Worm (Caenorhabditis elegans) whole organism, young adult: ENCODE results near the gene eri-9.
A peak's percentile ranks its signal among the peaks of the same experiment; 100 is the strongest.

ENCODE experiments used
- B0019.2 ChIP-seq: fragments of 200-800 bp; sonication (Bioruptor generic); conservative IDR thresholded peaks from 2 replicates; pipeline ENCODE4 v1.3.6; 2022; ENCODE audit warnings: missing genetic modification reagents, missing genetic modification characterization, missing compliant biosample characterization
- D2030.7 ChIP-seq: fragments of 200-800 bp; sonication (Bioruptor generic); IDR thresholded peaks from 2 replicates; pipeline ENCODE4 v1.3.6; 2022; ENCODE audit warnings: missing genetic modification reagents, missing genetic modification characterization, missing compliant biosample characterization
- F23B12.7 ChIP-seq: sonication (generic microtip); optimal IDR thresholded peaks from 2 replicates; lab custom pipeline; 2017; ENCODE audit warnings: missing genetic modification characterization, mild to moderate bottlenecking, missing compliant biosample characterization, antibody characterized with exemption, moderate library complexity; ENCODE audit not compliant: insufficient read depth
- F57A8.1 ChIP-seq: fragments of 200-800 bp; sonication (Bioruptor generic); optimal IDR thresholded peaks from 2 replicates; lab custom pipeline; 2018; ENCODE audit warnings: mild to moderate bottlenecking, missing genetic modification characterization, moderate library complexity, missing compliant biosample characterization
- F57C9.4 ChIP-seq: sonication (generic microtip); optimal IDR thresholded peaks from 2 replicates; lab custom pipeline; 2017; ENCODE audit warnings: mild to moderate bottlenecking, missing genetic modification characterization, missing compliant biosample characterization
- K11D2.4 ChIP-seq: fragments of 200-800 bp; sonication (Bioruptor generic); IDR thresholded peaks from 2 replicates; pipeline ENCODE4 v1.3.6; 2022; ENCODE audit warnings: missing genetic modification reagents, missing genetic modification characterization, missing compliant biosample characterization
- K12H6.12 ChIP-seq: fragments of 200-800 bp; sonication (Bioruptor generic); optimal IDR thresholded peaks from 2 replicates; lab custom pipeline; 2018; ENCODE audit warnings: mild to moderate bottlenecking, missing genetic modification characterization, missing compliant biosample characterization
- T26A5.8 ChIP-seq: sonication (generic microtip); optimal IDR thresholded peaks from 2 replicates; lab custom pipeline; 2016; ENCODE audit warnings: missing genetic modification characterization, missing compliant biosample characterization
- Y53G8AR.9 ChIP-seq: fragments of 200-800 bp; sonication (Bioruptor generic); conservative IDR thresholded peaks from 2 replicates; pipeline ENCODE4 v1.3.6; 2022; ENCODE audit warnings: missing genetic modification reagents, missing genetic modification characterization, missing compliant biosample characterization
- Y67H2A.10 ChIP-seq: fragments of 200-800 bp; sonication (Bioruptor generic); conservative IDR thresholded peaks from 2 replicates; pipeline ENCODE4 v1.3.6; 2022; ENCODE audit warnings: missing genetic modification reagents, missing genetic modification characterization, missing compliant biosample characterization
- ama-1 ChIP-seq, 3 experiments: fragments of 150-350 bp in 1 of 3; sonication (generic microtip) in 2 of 3; optimal IDR thresholded peaks; 2 replicates each; lab custom pipeline; 2014 to 2018; ENCODE audit warnings: missing biosample characterization in 2 of 3, missing genetic modification characterization in 2 of 3, missing genetic modification reagents in 2 of 3
- aptf-3 ChIP-seq: fragments of 200-800 bp; sonication (Bioruptor generic); IDR thresholded peaks from 2 replicates; pipeline ENCODE4 v1.3.6; 2022; ENCODE audit warnings: missing genetic modification characterization, missing compliant biosample characterization
- atf-7 ChIP-seq: sonication (generic microtip); optimal IDR thresholded peaks from 2 replicates; lab custom pipeline; 2017; ENCODE audit warnings: mild to moderate bottlenecking, missing genetic modification characterization, missing compliant biosample characterization
- attf-3 ChIP-seq: fragments of 200-800 bp; sonication (Bioruptor generic); conservative IDR thresholded peaks from 2 replicates; pipeline ENCODE4 v1.3.6; 2022; ENCODE audit warnings: missing genetic modification reagents, missing genetic modification characterization, missing compliant biosample characterization
- attf-5 ChIP-seq: fragments of 200-800 bp; sonication (Bioruptor generic); optimal IDR thresholded peaks from 2 replicates; lab custom pipeline; 2018; ENCODE audit warnings: mild to moderate bottlenecking, missing genetic modification characterization, missing compliant biosample characterization
- ceh-100 ChIP-seq: fragments of 200-800 bp; sonication (Bioruptor generic); IDR thresholded peaks from 2 replicates; pipeline ENCODE4 v1.3.6; 2022; ENCODE audit warnings: missing genetic modification reagents, missing genetic modification characterization, missing compliant biosample characterization
- ceh-27 ChIP-seq: fragments of 200-800 bp; sonication (Bioruptor generic); optimal IDR thresholded peaks from 2 replicates; lab custom pipeline; 2018; ENCODE audit warnings: mild to moderate bottlenecking, missing genetic modification characterization, moderate library complexity, missing compliant biosample characterization
- ceh-91 ChIP-seq: fragments of 200-800 bp; sonication (Bioruptor generic); IDR thresholded peaks from 2 replicates; pipeline ENCODE4 v1.3.6; 2022; ENCODE audit warnings: missing genetic modification reagents, missing genetic modification characterization, missing compliant biosample characterization
- dpl-1 ChIP-seq: fragments of 150-350 bp; optimal IDR thresholded peaks from 2 replicates; lab custom pipeline; 2014; ENCODE audit warnings: missing biosample characterization, missing genetic modification reagents, missing genetic modification characterization
- efl-1 ChIP-seq: fragments of 150-350 bp; optimal IDR thresholded peaks from 2 replicates; lab custom pipeline; 2014; ENCODE audit warnings: missing biosample characterization, missing genetic modification reagents, missing genetic modification characterization
- egrh-3 ChIP-seq: fragments of 200-800 bp; sonication (Bioruptor generic); IDR thresholded peaks from 2 replicates; pipeline ENCODE4 v1.3.6; 2022; ENCODE audit warnings: missing genetic modification reagents, missing genetic modification characterization, missing compliant biosample characterization
- gei-17 ChIP-seq: fragments of 200-800 bp; sonication (Bioruptor generic); optimal IDR thresholded peaks from 2 replicates; lab custom pipeline; 2018; ENCODE audit warnings: mild to moderate bottlenecking, missing genetic modification characterization, missing compliant biosample characterization
- him-1 ChIP-seq: sonication (generic microtip); optimal IDR thresholded peaks from 2 replicates; lab custom pipeline; 2016; ENCODE audit warnings: missing genotype, missing genetic modification reagents, missing genetic modification characterization, missing compliant biosample characterization
- hmg-1.2 ChIP-seq: fragments of 200-800 bp; sonication (Bioruptor generic); IDR thresholded peaks from 2 replicates; pipeline ENCODE4 v1.3.6; 2022; ENCODE audit warnings: missing genetic modification reagents, missing genetic modification characterization, missing compliant biosample characterization
- hmg-20 ChIP-seq: fragments of 200-800 bp; sonication (Bioruptor generic); IDR thresholded peaks from 2 replicates; pipeline ENCODE4 v1.3.6; 2022; ENCODE audit warnings: missing genetic modification reagents, missing genetic modification characterization, missing compliant biosample characterization
- lin-35 ChIP-seq, 3 experiments: fragments of 150-350 bp in 2 of 3; sonication (generic microtip) in 1 of 3; optimal IDR thresholded peaks; 2 replicates each; lab custom pipeline; 2014 to 2018; ENCODE audit warnings: missing biosample characterization in 3 of 3, missing genetic modification characterization in 3 of 3, missing genetic modification reagents in 3 of 3
- lin-54 ChIP-seq: fragments of 200-800 bp; sonication (Bioruptor generic); optimal IDR thresholded peaks from 2 replicates; lab custom pipeline; 2018; ENCODE audit warnings: mild to moderate bottlenecking, missing genetic modification characterization, missing compliant biosample characterization
- lsl-1 ChIP-seq: fragments of 200-800 bp; sonication (Bioruptor generic); optimal IDR thresholded peaks from 2 replicates; lab custom pipeline; 2018; ENCODE audit warnings: mild to moderate bottlenecking, missing genetic modification characterization, moderate library complexity, missing compliant biosample characterization
- madf-3 ChIP-seq: fragments of 200-800 bp; sonication (Bioruptor generic); IDR thresholded peaks from 2 replicates; pipeline ENCODE4 v1.3.6; 2022; ENCODE audit warnings: missing genetic modification reagents, missing genetic modification characterization, missing compliant biosample characterization
- madf-8 ChIP-seq: fragments of 200-800 bp; sonication (Bioruptor generic); conservative IDR thresholded peaks from 2 replicates; pipeline ENCODE4 v1.3.6; 2022; ENCODE audit warnings: missing genetic modification reagents, missing genetic modification characterization, missing compliant biosample characterization
- mcd-1 ChIP-seq: fragments of 200-800 bp; sonication (Bioruptor generic); IDR thresholded peaks from 2 replicates; pipeline ENCODE4 v1.3.6; 2022; ENCODE audit warnings: missing genetic modification reagents, missing genetic modification characterization, missing compliant biosample characterization
- mel-28 ChIP-seq: sonication (generic microtip); optimal IDR thresholded peaks from 2 replicates; lab custom pipeline; 2016; ENCODE audit warnings: borderline replicate concordance, mild to moderate bottlenecking, missing genetic modification characterization, missing compliant biosample characterization
- nhr-90 ChIP-seq: sonication (generic microtip); optimal IDR thresholded peaks from 2 replicates; lab custom pipeline; 2016; ENCODE audit warnings: missing genotype, mild to moderate bottlenecking, missing genetic modification characterization, missing compliant biosample characterization
- rcor-1 ChIP-seq: fragments of 200-800 bp; sonication (Bioruptor generic); IDR thresholded peaks from 2 replicates; pipeline ENCODE4 v1.3.6; 2022; ENCODE audit warnings: missing genetic modification reagents, missing genetic modification characterization, missing compliant biosample characterization
- repo-1 ChIP-seq: sonication (generic microtip); optimal IDR thresholded peaks from 2 replicates; lab custom pipeline; 2017; ENCODE audit warnings: mild to moderate bottlenecking, missing genetic modification characterization, missing compliant biosample characterization
- sea-2 ChIP-seq: fragments of 200-800 bp; sonication (Bioruptor generic); IDR thresholded peaks from 2 replicates; pipeline ENCODE4 v1.3.6; 2022; ENCODE audit warnings: missing genetic modification characterization, missing compliant biosample characterization
- snpc-1.3 ChIP-seq: sonication (generic microtip); optimal IDR thresholded peaks from 2 replicates; lab custom pipeline; 2017; ENCODE audit warnings: missing genetic modification characterization, mild to moderate bottlenecking, missing compliant biosample characterization, antibody characterized with exemption, moderate library complexity, missing genotype, missing genetic modification reagents; ENCODE audit not compliant: insufficient read depth
- snpc-3.4 ChIP-seq: sonication (generic microtip); optimal IDR thresholded peaks from 2 replicates; lab custom pipeline; 2017; ENCODE audit warnings: missing genetic modification characterization, mild to moderate bottlenecking, missing compliant biosample characterization, antibody characterized with exemption, moderate library complexity, missing genotype, missing genetic modification reagents
- snpc-4 ChIP-seq, 5 experiments: fragments of 150-350 bp in 1 of 5; sonication (generic microtip) in 4 of 5; optimal IDR thresholded peaks; 2 replicates each; lab custom pipeline; 2014 to 2018; ENCODE audit warnings: missing genetic modification characterization in 5 of 5, missing biosample characterization in 3 of 5, antibody characterized with exemption in 2 of 5, mild to moderate bottlenecking in 2 of 5, missing compliant biosample characterization in 2 of 5, missing genotype in 2 of 5, moderate library complexity in 2 of 5, missing genetic modification reagents in 1 of 5
- tbp1 ChIP-seq: fragments of 200-800 bp; sonication (Bioruptor generic); optimal IDR thresholded peaks from 2 replicates; lab custom pipeline; 2018; ENCODE audit warnings: mild to moderate bottlenecking, missing genetic modification characterization, missing compliant biosample characterization
- unc-130 ChIP-seq: sonication (generic microtip); optimal IDR thresholded peaks from 2 replicates; lab custom pipeline; 2016; ENCODE audit warnings: missing genetic modification reagents, missing genetic modification characterization, missing compliant biosample characterization
- xnd-1 ChIP-seq: sonication (generic microtip); optimal IDR thresholded peaks from 2 replicates; lab custom pipeline; 2016; ENCODE audit warnings: missing genotype, missing genetic modification reagents, missing genetic modification characterization, missing compliant biosample characterization
- ztf-22 ChIP-seq: fragments of 200-800 bp; sonication (Bioruptor generic); optimal IDR thresholded peaks from 2 replicates; lab custom pipeline; 2018; ENCODE audit warnings: mild to moderate bottlenecking, missing genetic modification characterization, moderate library complexity, missing compliant biosample characterization
- ztf-6 ChIP-seq: fragments of 200-800 bp; sonication (Bioruptor generic); IDR thresholded peaks from 2 replicates; pipeline ENCODE4 v1.3.6; 2022; ENCODE audit warnings: missing genetic modification reagents, missing genetic modification characterization, missing compliant biosample characterization

The eri-9 gene

ce11 chrIII:4962886-4963285 lies 30.6 kb downstream of the eri-9 start, which contains the start of gene C27F2.9 (continued):
- 0 out of 2 replicates have a peak, but pooled peaks have one; percentile 12 for TF ChIP-seq egrh-3 (GFP tag; lab: Robert Waterston, UW)
- TF ChIP-seq sea-2 (GFP tag; lab: Robert Waterston, UW), result no peak
- peak; percentile 83 for TF ChIP-seq K11D2.4 (GFP tag; lab: Robert Waterston, UW)
- peak; percentile 50 for TF ChIP-seq snpc-4 (GFP tag; optimal IDR thresholded peaks at IDR 0.05; lab: Kevin White, UChicago)
- peak in 2 of 4 experiments; percentile 55 to 85 for TF ChIP-seq snpc-4 (tag; optimal IDR thresholded peaks at IDR 0.05; lab: Kevin White, UChicago)
- peak; percentile 70 for TF ChIP-seq him-1 (tag; lab: Kevin White, UChicago)
- TF ChIP-seq snpc-1.3 (tag; lab: Kevin White, UChicago), result peak; percentile 54
- TF ChIP-seq madf-3, result peak; percentile 86; the same call in 1 of the 2 replicates
- TF ChIP-seq Y67H2A.10, result no peak
- TF ChIP-seq dpl-1, result peak; percentile 97
- TF ChIP-seq lin-54, result peak; percentile 100
- TF ChIP-seq atf-7 (tag; lab: Kevin White, UChicago), result no peak
- peak; percentile 56 for TF ChIP-seq repo-1
- peak; percentile 82 to 98 (median 87) for TF ChIP-seq lin-35 (GFP tag; optimal IDR thresholded peaks at IDR 0.05; lab: Kevin White, UChicago)
- peak; percentile 48 for TF ChIP-seq unc-130 (GFP tag; lab: Kevin White, UChicago)
- TF ChIP-seq xnd-1, result peak; percentile 67
- TF ChIP-seq attf-5 (GFP tag; lab: Kevin White, UChicago), result peak; percentile 91
- TF ChIP-seq rcor-1 (GFP tag; lab: Robert Waterston, UW), result peak; percentile 90
- TF ChIP-seq F57A8.1 (GFP tag; lab: Kevin White, UChicago), result no peak
- peak; percentile 67 for TF ChIP-seq hmg-1.2 (GFP tag; lab: Robert Waterston, UW)
- TF ChIP-seq ztf-22 (GFP tag; lab: Kevin White, UChicago), result no peak
- TF ChIP-seq F23B12.7, result peak; percentile 24
- TF ChIP-seq mcd-1 (GFP tag; lab: Robert Waterston, UW), result peak; percentile 90
- peak; percentile 77 for TF ChIP-seq attf-3 (GFP tag; lab: Robert Waterston, UW)
- TF ChIP-seq hmg-20 (GFP tag; lab: Robert Waterston, UW), result peak; percentile 85
- TF ChIP-seq ceh-100 (GFP tag; lab: Robert Waterston, UW), result peak; percentile 67; the same call in 1 of the 2 replicates
- TF ChIP-seq ztf-6 (GFP tag; lab: Robert Waterston, UW), result peak; percentile 42; the same call in 1 of the 2 replicates
- TF ChIP-seq mel-28, result no peak
- no peak for TF ChIP-seq F57C9.4 (tag; lab: Kevin White, UChicago)
- no peak for TF ChIP-seq ama-1 (optimal IDR thresholded peaks at IDR 0.05; lab: Kevin White, UChicago)
- peak in 1 of 2 experiments; percentile 27 for TF ChIP-seq ama-1 (GFP tag; optimal IDR thresholded peaks at IDR 0.05; lab: Kevin White, UChicago)
- peak; percentile 34 for TF ChIP-seq ceh-27 (GFP tag; lab: Kevin White, UChicago)
- peak; percentile 69 for TF ChIP-seq snpc-3.4
- peak; percentile 77 for TF ChIP-seq lsl-1 (GFP tag; lab: Kevin White, UChicago)
- no peak for TF ChIP-seq aptf-3 (GFP tag; lab: Robert Waterston, UW)
- TF ChIP-seq T26A5.8 (tag; lab: Kevin White, UChicago), result no peak
- peak; percentile 61; the same call in 1 of the 2 replicates for TF ChIP-seq ceh-91 (GFP tag; lab: Robert Waterston, UW)
- no peak; the same call in 1 of the 2 replicates for TF ChIP-seq madf-8 (GFP tag; lab: Robert Waterston, UW)
- peak; percentile 54 for TF ChIP-seq K12H6.12 (tag; lab: Kevin White, UChicago)

- TF ChIP-seq efl-1, result no peak
- TF ChIP-seq Y53G8AR.9 (GFP tag; lab: Robert Waterston, UW), result no peak
- no peak for TF ChIP-seq gei-17 (GFP tag; lab: Kevin White, UChicago)
- TF ChIP-seq nhr-90, result no peak
- no peak for TF ChIP-seq D2030.7 (GFP tag; lab: Robert Waterston, UW)
- no peak for TF ChIP-seq B0019.2 (GFP tag; lab: Robert Waterston, UW)
- TF ChIP-seq tbp1 (GFP tag; lab: Kevin White, UChicago), result no peak
Measured at ce11 chrIII:4965271-4965670, 33.0 kb downstream of the eri-9 start, which contains the start of gene nca-2. Gene nca-2 (plus strand): TSS chrIII:4965571.
